Fruit fly (Drosophila melanogaster) whole organism, embryonic: Measurements from ENCODE around the gene CG33203.

ENCODE experiments used
- Adf1 ChIP-seq: fragments of 200-800 bp; sonication (Bioruptor generic); IDR thresholded peaks from 2 replicates; pipeline ENCODE4 v1.3.6; 2022; ENCODE audit warnings: missing biosample characterization, missing genetic modification characterization
- Bgb ChIP-seq: fragments of 200-800 bp; sonication (Bioruptor generic); IDR thresholded peaks from 2 replicates; pipeline ENCODE4 v1.3.6; 2022; ENCODE audit warnings: missing biosample characterization, missing genetic modification characterization; ENCODE audit not compliant: partially characterized antibody
- CG10267 ChIP-seq: fragments of 200-800 bp; sonication (Bioruptor generic); optimal IDR thresholded peaks from 2 replicates; lab custom pipeline; 2018; ENCODE audit warnings: missing biosample characterization, mild to moderate bottlenecking, missing genetic modification characterization, moderate library complexity
- CG12219 ChIP-seq: fragments of 200-800 bp; sonication (Bioruptor generic); optimal IDR thresholded peaks from 3 replicates; lab custom pipeline; 2018; ENCODE audit warnings: missing biosample characterization, mild to moderate bottlenecking, missing genetic modification characterization
- CG12942 ChIP-seq: fragments of 200-800 bp; sonication (Bioruptor generic); optimal IDR thresholded peaks from 3 replicates; lab custom pipeline; 2016; ENCODE audit warnings: missing biosample characterization, missing genetic modification characterization
- CG14965 ChIP-seq: fragments of 200-800 bp; sonication (Bioruptor generic); optimal IDR thresholded peaks from 2 replicates; lab custom pipeline; 2016; ENCODE audit warnings: missing biosample characterization, missing genetic modification characterization, borderline replicate concordance
- CG15073 ChIP-seq: fragments of 200-800 bp; sonication (Bioruptor generic); optimal IDR thresholded peaks from 2 replicates; lab custom pipeline; 2016; ENCODE audit warnings: missing biosample characterization, missing genetic modification characterization
- CG1602 ChIP-seq: fragments of 200-800 bp; sonication (Bioruptor generic); optimal IDR thresholded peaks from 3 replicates; lab custom pipeline; 2016; ENCODE audit warnings: missing biosample characterization, missing genetic modification characterization
- CG18476 ChIP-seq: fragments of 200-800 bp; sonication (Bioruptor generic); optimal IDR thresholded peaks from 2 replicates; lab custom pipeline; 2016; ENCODE audit warnings: missing biosample characterization, mild to moderate bottlenecking, missing genetic modification characterization
- CG30431 ChIP-seq: fragments of 200-800 bp; sonication (Bioruptor generic); optimal IDR thresholded peaks from 2 replicates; lab custom pipeline; 2017; ENCODE audit warnings: missing biosample characterization, missing genetic modification characterization
- CG32767 ChIP-seq: fragments of 200-800 bp; sonication (Bioruptor generic); IDR thresholded peaks from 2 replicates; pipeline ENCODE4 v1.3.6; 2022; ENCODE audit warnings: missing biosample characterization, missing genetic modification characterization
- CG6254 ChIP-seq: fragments of 200-800 bp; sonication (Bioruptor generic); optimal IDR thresholded peaks from 3 replicates; lab custom pipeline; 2017; ENCODE audit warnings: mild to moderate bottlenecking, missing biosample characterization, missing genetic modification reagents, missing genetic modification characterization
- CG8924 ChIP-seq: fragments of 200-800 bp; optimal IDR thresholded peaks from 3 replicates; lab custom pipeline; 2019; ENCODE audit warnings: missing biosample characterization, mild to moderate bottlenecking, missing genetic modification characterization, moderate library complexity
- CG9932 ChIP-seq: fragments of 200-800 bp; sonication (Bioruptor generic); IDR thresholded peaks from 2 replicates; pipeline ENCODE4 v1.3.6; 2022; ENCODE audit warnings: missing biosample characterization, missing genetic modification characterization
- D ChIP-seq, 2 experiments: fragments of 200-800 bp in 1 of 2; fragments of >200 bp in 1 of 2; sonication (Bioruptor generic) in 1 of 2; optimal IDR thresholded peaks; 2 replicates in 1 of 2; 3 replicates in 1 of 2; lab custom pipeline; 2017; ENCODE audit warnings: mild to moderate bottlenecking in 1 of 2, missing biosample characterization in 1 of 2, missing genetic modification characterization in 1 of 2, missing genetic modification reagents in 1 of 2
- Deaf1 ChIP-seq: fragments of 200-800 bp; optimal IDR thresholded peaks from 3 replicates; lab custom pipeline; 2019; ENCODE audit warnings: missing biosample characterization, mild to moderate bottlenecking, missing genetic modification characterization, moderate library complexity
- Dek ChIP-seq: fragments of 200-800 bp; sonication (Bioruptor generic); optimal IDR thresholded peaks from 3 replicates; lab custom pipeline; 2019; ENCODE audit warnings: missing biosample characterization, mild to moderate bottlenecking, missing genetic modification characterization, moderate library complexity
- ERR ChIP-seq: fragments of 200-800 bp; sonication (Bioruptor generic); optimal IDR thresholded peaks from 2 replicates; lab custom pipeline; 2016; ENCODE audit warnings: missing biosample characterization, missing genetic modification characterization
- HHEX ChIP-seq: fragments of 200-800 bp; sonication (Bioruptor generic); optimal IDR thresholded peaks from 3 replicates; lab custom pipeline; 2017; ENCODE audit warnings: missing biosample characterization, mild to moderate bottlenecking, missing genetic modification characterization, missing genetic modification reagents
- HLH54F ChIP-seq: fragments of 200-800 bp; sonication (Bioruptor generic); optimal IDR thresholded peaks from 3 replicates; lab custom pipeline; 2016; ENCODE audit warnings: missing biosample characterization, missing genetic modification characterization
- Kr ChIP-seq: fragments of 200-800 bp; sonication (Bioruptor generic); optimal IDR thresholded peaks from 2 replicates; lab custom pipeline; 2017; ENCODE audit warnings: missing biosample characterization, mild to moderate bottlenecking, missing genetic modification characterization
- Mes4 ChIP-seq: fragments of 200-800 bp; sonication (Bioruptor generic); optimal IDR thresholded peaks from 2 replicates; lab custom pipeline; 2016; ENCODE audit warnings: missing biosample characterization, missing genetic modification characterization
- Oaz ChIP-seq: fragments of 200-800 bp; sonication (Bioruptor generic); IDR thresholded peaks from 2 replicates; pipeline ENCODE4 v1.3.6; 2022; ENCODE audit warnings: missing biosample characterization, missing genetic modification characterization
- YL-1 ChIP-seq: fragments of 200-800 bp; sonication (Bioruptor generic); optimal IDR thresholded peaks from 3 replicates; lab custom pipeline; 2017; ENCODE audit warnings: missing biosample characterization, mild to moderate bottlenecking, missing genetic modification characterization
- ab ChIP-seq: fragments of 200-800 bp; sonication (Bioruptor generic); optimal IDR thresholded peaks from 2 replicates; lab custom pipeline; 2016; ENCODE audit warnings: missing biosample characterization, missing genetic modification characterization
- ato ChIP-seq: fragments of 200-800 bp; sonication (Bioruptor generic); IDR thresholded peaks from 2 replicates; pipeline ENCODE4 v1.3.6; 2022; ENCODE audit warnings: missing biosample characterization, missing genetic modification characterization; ENCODE audit not compliant: partially characterized antibody
- bowl ChIP-seq: fragments of 200-800 bp; sonication (Bioruptor generic); IDR thresholded peaks from 2 replicates; pipeline ENCODE4 v1.3.6; 2022; ENCODE audit warnings: missing biosample characterization, missing genetic modification characterization
- bsh ChIP-seq, 2 experiments: fragments of 200-800 bp; sonication (Bioruptor generic); optimal IDR thresholded peaks; 2 replicates each; lab custom pipeline; 2017 to 2018; ENCODE audit warnings: mild to moderate bottlenecking in 2 of 2, missing biosample characterization in 2 of 2, missing genetic modification characterization in 2 of 2, moderate library complexity in 1 of 2
- chinmo ChIP-seq: fragments of 200-800 bp; sonication (Bioruptor generic); IDR thresholded peaks from 4 replicates; pipeline ENCODE4 v1.3.6; 2022; ENCODE audit warnings: missing biosample characterization, missing genetic modification characterization; ENCODE audit not compliant: partially characterized antibody
- ci ChIP-seq: fragments of 200-800 bp; sonication (Bioruptor generic); IDR thresholded peaks from 3 replicates; pipeline ENCODE4 v1.3.6; 2022; ENCODE audit warnings: missing biosample characterization, missing genetic modification characterization
- crc ChIP-seq: fragments of 200-800 bp; sonication (Bioruptor generic); optimal IDR thresholded peaks from 2 replicates; lab custom pipeline; 2016; ENCODE audit warnings: missing biosample characterization, missing genetic modification characterization
- cwo ChIP-seq: fragments of 200-800 bp; sonication (Bioruptor generic); optimal IDR thresholded peaks from 3 replicates; lab custom pipeline; 2017; ENCODE audit warnings: missing biosample characterization, missing genetic modification characterization, mild to moderate bottlenecking, moderate library complexity, missing genetic modification reagents
- danr ChIP-seq: fragments of 200-800 bp; sonication (Bioruptor generic); IDR thresholded peaks from 2 replicates; pipeline ENCODE4 v1.3.6; 2022; ENCODE audit warnings: missing biosample characterization, missing genetic modification characterization
- eve ChIP-seq, 2 experiments: fragments of >200 bp; optimal IDR thresholded peaks; 2 replicates each; lab custom pipeline; 2017; ENCODE audit warnings: missing biosample characterization in 2 of 2, missing genetic modification characterization in 2 of 2
- gcm ChIP-seq: fragments of 200-800 bp; sonication (Bioruptor generic); optimal IDR thresholded peaks from 2 replicates; lab custom pipeline; 2019; ENCODE audit warnings: missing biosample characterization, mild to moderate bottlenecking, missing genetic modification characterization, moderate library complexity
- gem ChIP-seq: fragments of 200-800 bp; sonication (Bioruptor generic); optimal IDR thresholded peaks from 2 replicates; lab custom pipeline; 2019; ENCODE audit warnings: missing biosample characterization, mild to moderate bottlenecking, missing genetic modification characterization, moderate library complexity
- her ChIP-seq: fragments of 200-800 bp; sonication (Bioruptor generic); optimal IDR thresholded peaks from 2 replicates; lab custom pipeline; 2016; ENCODE audit warnings: missing biosample characterization, missing genetic modification characterization
- nmo ChIP-seq: fragments of 200-800 bp; sonication (Bioruptor generic); optimal IDR thresholded peaks from 2 replicates; lab custom pipeline; 2018; ENCODE audit warnings: missing biosample characterization, mild to moderate bottlenecking, missing genetic modification characterization, moderate library complexity
- oc ChIP-seq: fragments of 200-800 bp; sonication (Bioruptor generic); optimal IDR thresholded peaks from 2 replicates; lab custom pipeline; 2018; ENCODE audit warnings: missing biosample characterization, mild to moderate bottlenecking, missing genetic modification characterization, moderate library complexity
- onecut ChIP-seq: fragments of 200-800 bp; sonication (Bioruptor generic); IDR thresholded peaks from 2 replicates; pipeline ENCODE4 v1.3.6; 2022; ENCODE audit warnings: missing biosample characterization, missing genetic modification characterization
- pb ChIP-seq: fragments of 200-800 bp; sonication (Bioruptor generic); optimal IDR thresholded peaks from 3 replicates; lab custom pipeline; 2016; ENCODE audit warnings: missing biosample characterization, missing genetic modification characterization
- peb ChIP-seq: fragments of 200-800 bp; sonication (Bioruptor generic); IDR thresholded peaks from 2 replicates; pipeline ENCODE4 v1.3.6; 2022; ENCODE audit warnings: missing biosample characterization, missing genetic modification characterization
- pfk ChIP-seq: fragments of 200-800 bp; sonication (Bioruptor generic); optimal IDR thresholded peaks from 2 replicates; lab custom pipeline; 2018; ENCODE audit warnings: missing biosample characterization, mild to moderate bottlenecking, missing genetic modification characterization, moderate library complexity
- pzg ChIP-seq: fragments of 200-800 bp; sonication (Bioruptor generic); optimal IDR thresholded peaks from 3 replicates; lab custom pipeline; 2018; ENCODE audit warnings: missing biosample characterization, mild to moderate bottlenecking, missing genetic modification characterization, moderate library complexity
- ro ChIP-seq: fragments of 200-800 bp; sonication (Bioruptor generic); IDR thresholded peaks from 2 replicates; pipeline ENCODE4 v1.3.6; 2022; ENCODE audit warnings: missing biosample characterization, missing genetic modification characterization
- slbo ChIP-seq: fragments of 200-800 bp; sonication (Bioruptor generic); IDR thresholded peaks from 2 replicates; pipeline ENCODE4 v1.3.6; 2022; ENCODE audit warnings: missing biosample characterization, missing genetic modification characterization
- ttk ChIP-seq: fragments of 200-800 bp; sonication (Bioruptor generic); IDR thresholded peaks from 2 replicates; pipeline ENCODE4 v2.1.2; 2022; ENCODE audit warnings: missing biosample characterization, missing genetic modification characterization
- twi ChIP-seq: fragments of 200-800 bp; optimal IDR thresholded peaks from 2 replicates; lab custom pipeline; 2019; ENCODE audit warnings: missing biosample characterization, mild to moderate bottlenecking, missing genetic modification characterization, moderate library complexity
- usp ChIP-seq: fragments of >200 bp; optimal IDR thresholded peaks from 2 replicates; lab custom pipeline; 2017; ENCODE audit warnings: missing biosample characterization, missing genetic modification characterization

Gene CG33203

dm6 chr3R:28857287-28858024 is 30.1 kb downstream of the CG33203 start (continued):
- TF ChIP-seq D (optimal IDR thresholded peaks at IDR 0.05; lab: Kevin White, UChicago) = no peak
- peak; percentile 27 for TF ChIP-seq D (GFP tag; optimal IDR thresholded peaks at IDR 0.05; lab: Kevin White, UChicago)
- 0 out of 2 replicates have a peak, but pooled peaks have one; percentile 31 for TF ChIP-seq onecut (GFP tag; lab: Robert Waterston, UW)
- no peak for TF ChIP-seq CG32767 (GFP tag; lab: Robert Waterston, UW)
- TF ChIP-seq HHEX = peak; percentile 11
- peak; percentile 29 for TF ChIP-seq gcm (GFP tag; lab: Kevin White, UChicago)
- no peak for TF ChIP-seq CG9932
- TF ChIP-seq oc (tag; lab: Kevin White, UChicago) = no peak
- peak; percentile 23 for TF ChIP-seq twi (tag; lab: Kevin White, UChicago)
- TF ChIP-seq bsh (GFP tag; optimal IDR thresholded peaks at IDR 0.05; lab: Kevin White, UChicago) = peak; percentile 21 to 78
- 0 out of 2 replicates have a peak, but pooled peaks have one; percentile 21 for TF ChIP-seq danr (GFP tag; lab: Robert Waterston, UW)
- TF ChIP-seq pzg (GFP tag; lab: Kevin White, UChicago) = no peak
- peak; percentile 4 for TF ChIP-seq her (GFP tag; lab: Kevin White, UChicago)
- peak; percentile 39; the same call in 1 of the 2 replicates for TF ChIP-seq slbo (GFP tag; lab: Robert Waterston, UW)
- TF ChIP-seq ab = no peak
- TF ChIP-seq usp = no peak
- TF ChIP-seq crc (GFP tag; lab: Kevin White, UChicago) = no peak
- peak; percentile 36 for TF ChIP-seq CG6254 (GFP tag; lab: Kevin White, UChicago)
- TF ChIP-seq CG14965 (GFP tag; lab: Kevin White, UChicago) = no peak
- peak; percentile 18 for TF ChIP-seq HLH54F (GFP tag; lab: Kevin White, UChicago)
- no peak for TF ChIP-seq Deaf1 (tag; lab: Kevin White, UChicago)
- TF ChIP-seq Adf1 = no peak
- TF ChIP-seq pb (GFP tag; lab: Kevin White, UChicago) = peak; percentile 1
- TF ChIP-seq CG10267 (tag; lab: Kevin White, UChicago) = no peak
- TF ChIP-seq Mes4 (GFP tag; lab: Kevin White, UChicago) = peak; percentile 12
- TF ChIP-seq ato (GFP tag; lab: Robert Waterston, UW) = no peak
- TF ChIP-seq CG8924 (tag; lab: Kevin White, UChicago) = peak; percentile 42
- no peak for TF ChIP-seq chinmo (GFP tag; lab: Robert Waterston, UW)
- no peak for TF ChIP-seq cwo
- no peak for TF ChIP-seq Bgb (GFP tag; lab: Robert Waterston, UW)
- TF ChIP-seq ttk (GFP tag; lab: Robert Waterston, UW) = peak; percentile 51
- peak; percentile 67 for TF ChIP-seq nmo
- peak; percentile 78 for TF ChIP-seq ci (GFP tag; lab: Robert Waterston, UW)
- no peak for TF ChIP-seq eve (GFP tag; optimal IDR thresholded peaks at IDR 0.05; lab: Kevin White, UChicago)
- TF ChIP-seq peb (GFP tag; lab: Robert Waterston, UW) = peak; percentile 23
- TF ChIP-seq CG1602 = peak; percentile 4
- no peak for TF ChIP-seq CG15073
- TF ChIP-seq Oaz (GFP tag; lab: Robert Waterston, UW) = 0 out of 2 replicates have a peak, but pooled peaks have one; percentile 7
- peak; percentile 25 for TF ChIP-seq CG30431 (GFP tag; lab: Kevin White, UChicago)
- no peak for TF ChIP-seq CG18476 (GFP tag; lab: Kevin White, UChicago)
- TF ChIP-seq CG12219 (GFP tag; lab: Kevin White, UChicago) = peak; percentile 31
- TF ChIP-seq ERR (GFP tag; lab: Kevin White, UChicago) = no peak
- TF ChIP-seq Dek (tag; lab: Kevin White, UChicago) = no peak
- TF ChIP-seq CG12942 (GFP tag; lab: Kevin White, UChicago) = peak; percentile 26
- no peak for TF ChIP-seq pfk (GFP tag; lab: Kevin White, UChicago)
- TF ChIP-seq Kr (GFP tag; lab: Kevin White, UChicago) = no peak
- no peak for TF ChIP-seq YL-1
- TF ChIP-seq bowl (GFP tag; lab: Robert Waterston, UW) = no peak
- peak; percentile 65 for TF ChIP-seq gem (tag; lab: Kevin White, UChicago)
- peak; percentile 25; the same call in 1 of the 2 replicates for TF ChIP-seq ro
